Fruit fly (Drosophila melanogaster): ENCODE results near the gene RhoGAPp190.

The RhoGAPp190 gene

DNA sequence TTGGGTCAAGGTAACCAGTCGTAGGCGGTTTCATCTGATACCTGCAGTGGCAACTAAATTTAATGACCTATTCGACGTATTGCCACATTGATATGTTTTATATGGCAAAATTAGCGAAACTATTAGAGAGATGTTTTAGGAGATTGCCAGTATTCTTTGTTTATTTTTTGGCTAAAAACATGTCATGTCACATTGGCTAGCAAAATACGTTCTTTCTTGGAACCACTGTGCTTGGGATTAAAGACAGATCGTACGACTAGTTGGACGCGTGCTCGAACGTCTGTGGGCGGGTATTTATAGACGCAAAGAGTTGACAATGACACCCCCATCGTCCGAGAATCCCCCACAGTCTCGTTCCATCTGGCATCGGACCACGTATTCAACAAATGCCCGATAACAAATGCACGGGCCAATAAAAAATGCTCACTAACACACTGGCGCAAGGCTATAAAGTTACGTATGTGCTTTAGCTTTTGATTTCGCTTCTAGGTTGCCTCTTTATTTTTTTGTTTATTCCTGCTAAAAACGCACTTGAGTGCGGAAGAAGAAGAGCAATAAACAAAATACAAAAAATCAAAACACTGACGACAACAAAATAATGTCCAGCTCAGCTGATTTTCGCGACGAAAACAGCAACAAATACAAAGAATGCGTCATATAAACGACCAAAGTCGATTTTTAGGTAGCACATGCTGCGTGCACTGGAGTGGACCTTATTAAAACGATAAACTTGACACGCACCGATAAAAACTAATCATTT is 28.0 kb downstream of the RhoGAPp190 start:
- peak; percentile 97 for TF ChIP-seq kay (GFP tag; ENCODE audit: borderline replicate concordance)
- TF ChIP-seq toe (GFP tag; optimal IDR thresholded peaks at IDR 0.05) = no peak
- peak; percentile 99 for TF ChIP-seq tj (GFP tag; optimal IDR thresholded peaks at IDR 0.05)

DNA sequence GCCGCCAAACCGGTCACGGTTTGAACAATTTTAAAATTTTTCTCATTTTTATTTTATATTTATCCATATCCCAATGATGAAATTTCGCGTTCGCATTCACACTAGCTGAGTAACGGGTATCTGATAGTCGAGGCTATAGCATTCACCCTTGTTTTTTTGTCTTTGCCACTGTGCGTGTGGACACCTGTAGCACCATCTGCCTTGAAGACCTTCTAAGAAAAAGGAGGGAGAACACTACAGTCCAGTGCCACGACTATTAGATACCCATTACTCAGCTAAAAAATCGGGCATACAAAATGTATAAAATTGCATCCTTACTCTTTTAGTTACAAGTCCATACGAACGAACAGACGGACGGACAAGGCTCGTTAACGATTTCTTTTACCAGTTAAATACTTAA is 30.2 kb downstream of the RhoGAPp190 start:
- TF ChIP-seq bab1 (GFP tag; optimal IDR thresholded peaks at IDR 0.05) = no peak

DNA sequence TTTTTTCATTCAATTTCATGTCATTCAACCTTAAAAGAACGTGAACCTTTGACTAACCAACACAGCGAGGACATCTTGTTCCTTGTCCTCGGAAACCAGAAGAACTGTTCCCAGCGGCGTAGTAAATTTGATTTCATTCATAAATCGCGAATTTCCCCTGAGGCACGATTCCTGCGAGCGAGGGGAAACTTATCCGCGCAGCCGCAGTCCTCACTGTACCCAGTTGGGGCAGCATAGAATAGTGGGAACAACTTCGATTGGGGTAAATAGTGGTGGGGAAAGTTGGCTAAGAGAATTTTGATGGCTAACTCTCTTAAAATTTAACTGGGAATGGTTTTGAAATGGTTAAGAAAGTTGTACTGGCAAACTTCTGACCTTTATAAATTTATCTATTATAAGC is 40.9 kb downstream of the RhoGAPp190 start:
- TF ChIP-seq pad (GFP tag; optimal IDR thresholded peaks at IDR 0.05) (peak; percentile 92), Mnt (GFP tag; optimal IDR thresholded peaks at IDR 0.05) (no peak)

DNA sequence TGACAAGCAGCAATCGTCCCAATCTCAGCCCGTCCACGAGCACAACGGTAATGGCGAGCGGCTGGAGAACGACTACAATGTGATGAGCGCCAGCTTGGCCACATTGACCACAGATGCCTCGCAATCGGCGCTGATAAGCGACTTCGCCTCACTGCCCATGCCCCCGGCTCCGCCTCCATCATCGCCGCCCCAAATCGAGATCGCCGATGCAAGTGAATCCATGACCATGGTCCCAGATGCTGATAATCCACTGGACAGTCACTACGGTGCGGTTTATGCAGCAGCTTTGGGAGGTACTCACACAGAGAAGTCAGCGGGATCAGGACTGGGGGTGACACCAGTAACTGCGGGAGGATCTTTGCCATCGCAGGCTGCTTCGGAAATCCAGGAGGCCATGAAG is 49.9 kb downstream of the RhoGAPp190 start:
- no peak for TF ChIP-seq cnc (optimal IDR thresholded peaks at IDR 0.05)
- TF ChIP-seq Clk (GFP tag; optimal IDR thresholded peaks at IDR 0.05) = no peak
- no peak for TF ChIP-seq bab1 (GFP tag; optimal IDR thresholded peaks at IDR 0.05)
- TF ChIP-seq CG7101 (tag; optimal IDR thresholded peaks at IDR 0.05) = no peak
- TF ChIP-seq Hr96 (GFP tag; optimal IDR thresholded peaks at IDR 0.05) = no peak
- TF ChIP-seq toe (GFP tag; optimal IDR thresholded peaks at IDR 0.05) = no peak
- no peak for TF ChIP-seq CG7045 (GFP tag; optimal IDR thresholded peaks at IDR 0.05)

DNA sequence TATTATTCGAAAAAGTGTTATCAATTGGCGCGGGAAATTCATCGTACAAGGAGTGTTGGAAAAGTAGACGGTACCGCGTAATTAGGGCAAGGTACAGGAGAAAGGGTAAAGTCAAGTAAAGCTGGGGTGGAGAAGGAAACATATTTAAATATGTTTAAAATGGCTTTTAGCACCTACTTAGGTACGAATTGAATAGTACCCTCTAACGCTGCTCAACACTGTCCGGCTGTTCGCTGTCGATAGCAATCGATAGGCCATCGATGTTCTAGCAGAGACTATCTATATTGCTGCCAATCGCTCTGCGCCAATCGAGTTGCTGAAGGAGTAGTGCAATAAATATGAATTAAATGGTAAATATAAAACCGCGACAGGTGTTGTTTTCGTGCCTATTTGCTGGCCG is 53.0 kb downstream of the RhoGAPp190 start, which contains the start of gene X11L:
TSS of gene X11L (plus strand) at position 279 of the 400 bp plus-strand sequence.
- TF ChIP-seq bab1 (GFP tag; optimal IDR thresholded peaks at IDR 0.05) (peak; percentile 73), CG1620 (GFP tag; optimal IDR thresholded peaks at IDR 0.05) (peak; percentile 86), CG7045 (GFP tag; optimal IDR thresholded peaks at IDR 0.05) (peak; percentile 41), CG33017 (tag; optimal IDR thresholded peaks at IDR 0.05) (peak; percentile 19), CG12768 (GFP tag; optimal IDR thresholded peaks at IDR 0.05) (peak; percentile 60), CG5204 (GFP tag; optimal IDR thresholded peaks at IDR 0.05) (peak; percentile 65), pad (GFP tag; optimal IDR thresholded peaks at IDR 0.05) (peak; percentile 67), tj (GFP tag; optimal IDR thresholded peaks at IDR 0.05) (peak; percentile 40), CG11617 (GFP tag; optimal IDR thresholded peaks at IDR 0.05) (peak; percentile 62), ovo (GFP tag; optimal IDR thresholded peaks at IDR 0.05) (peak; percentile 36), Mnt (GFP tag; optimal IDR thresholded peaks at IDR 0.05) (peak; percentile 80), kay (GFP tag; ENCODE audit: borderline replicate concordance) (no peak), cnc (optimal IDR thresholded peaks at IDR 0.05) (no peak), Hr96 (GFP tag; optimal IDR thresholded peaks at IDR 0.05) (no peak), Crg-1 (GFP tag; optimal IDR thresholded peaks at IDR 0.05) (peak; percentile 87), CG14711 (tag; optimal IDR thresholded peaks at IDR 0.05) (peak; percentile 61), toe (GFP tag; optimal IDR thresholded peaks at IDR 0.05) (peak; percentile 66), cic (GFP tag; optimal IDR thresholded peaks at IDR 0.05) (peak; percentile 1), Clk (GFP tag; optimal IDR thresholded peaks at IDR 0.05) (no peak), CG7101 (tag; optimal IDR thresholded peaks at IDR 0.05) (peak; percentile 77)

DNA sequence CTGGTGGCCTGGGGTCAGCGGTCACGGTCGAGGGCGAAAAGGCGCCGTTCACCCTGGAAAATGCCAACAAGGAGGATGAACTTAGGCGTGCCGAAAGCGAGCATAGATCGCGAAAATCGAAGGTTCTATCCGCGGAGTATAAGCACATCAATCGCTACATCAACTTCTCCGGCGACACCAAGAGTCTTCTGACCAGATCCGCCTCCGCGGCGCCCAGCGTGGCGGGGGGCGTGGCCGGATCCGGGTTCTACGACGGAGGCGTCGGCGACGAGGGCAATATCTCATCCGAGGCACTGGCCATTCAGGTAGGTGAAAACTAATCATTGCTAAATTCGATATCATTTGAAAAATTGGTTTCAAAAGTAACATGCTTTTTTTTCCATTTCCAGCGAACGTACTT is 54.7 kb downstream of the RhoGAPp190 start:
- TF ChIP-seq Mnt (GFP tag; optimal IDR thresholded peaks at IDR 0.05) (no peak), Hr96 (GFP tag; optimal IDR thresholded peaks at IDR 0.05) (no peak), kay (GFP tag; ENCODE audit: borderline replicate concordance) (no peak), ovo (GFP tag; optimal IDR thresholded peaks at IDR 0.05) (no peak), pad (GFP tag; optimal IDR thresholded peaks at IDR 0.05) (no peak), CG1620 (GFP tag; optimal IDR thresholded peaks at IDR 0.05) (no peak), CG12768 (GFP tag; optimal IDR thresholded peaks at IDR 0.05) (no peak), CG7045 (GFP tag; optimal IDR thresholded peaks at IDR 0.05) (no peak), CG7101 (tag; optimal IDR thresholded peaks at IDR 0.05) (no peak), bab1 (GFP tag; optimal IDR thresholded peaks at IDR 0.05) (no peak), toe (GFP tag; optimal IDR thresholded peaks at IDR 0.05) (no peak), CG33017 (tag; optimal IDR thresholded peaks at IDR 0.05) (no peak), CG5204 (GFP tag; optimal IDR thresholded peaks at IDR 0.05) (no peak), cic (GFP tag; optimal IDR thresholded peaks at IDR 0.05) (no peak), CG14711 (tag; optimal IDR thresholded peaks at IDR 0.05) (no peak), Crg-1 (GFP tag; optimal IDR thresholded peaks at IDR 0.05) (no peak)

DNA sequence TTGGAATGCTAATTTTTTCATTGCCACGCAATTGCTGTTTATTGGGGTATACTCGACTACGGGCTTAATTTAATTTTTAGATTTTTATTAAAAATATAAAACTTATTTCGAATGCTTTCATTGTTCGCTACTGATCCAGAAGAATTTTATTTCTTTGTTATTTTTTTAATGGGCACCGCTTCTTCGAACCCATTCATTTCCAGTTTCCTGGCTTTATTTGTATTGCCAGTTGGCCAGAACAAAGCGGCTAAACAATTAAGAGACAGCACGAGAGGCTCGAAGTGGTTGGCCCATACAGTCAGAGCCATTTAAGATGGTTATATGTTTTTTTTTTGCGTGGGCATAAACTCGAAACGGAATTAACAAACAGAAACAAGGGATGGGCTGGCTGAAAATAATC is 56.5 kb downstream of the RhoGAPp190 start:
- TF ChIP-seq CG14711 (tag; optimal IDR thresholded peaks at IDR 0.05) (peak; percentile 33), bab1 (GFP tag; optimal IDR thresholded peaks at IDR 0.05) (peak; percentile 38), CG12768 (GFP tag; optimal IDR thresholded peaks at IDR 0.05) (no peak), kay (GFP tag; ENCODE audit: borderline replicate concordance) (peak; percentile 30)

DNA sequence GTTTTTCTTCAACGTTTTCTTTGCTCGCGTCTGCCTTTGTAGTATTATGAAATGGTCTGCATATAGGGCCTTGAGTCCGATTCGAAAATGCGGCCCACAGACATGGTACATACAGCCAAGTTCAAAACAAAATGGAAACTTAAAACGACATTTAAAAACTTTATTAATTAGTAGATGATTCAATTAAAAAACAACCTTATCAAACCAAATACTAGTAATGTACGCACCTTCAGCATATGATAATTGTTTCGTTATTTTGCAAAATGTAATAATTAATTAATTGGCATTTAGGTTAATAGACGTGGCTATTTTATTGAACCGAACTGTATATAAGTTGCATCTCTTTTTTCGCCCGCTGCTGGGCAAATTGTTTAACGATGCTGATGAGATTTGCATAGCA is 57.6 kb downstream of the RhoGAPp190 start:
- TF ChIP-seq cic (GFP tag; optimal IDR thresholded peaks at IDR 0.05) (no peak), Mnt (GFP tag; optimal IDR thresholded peaks at IDR 0.05) (no peak), CG14711 (tag; optimal IDR thresholded peaks at IDR 0.05) (no peak), toe (GFP tag; optimal IDR thresholded peaks at IDR 0.05) (no peak), ovo (GFP tag; optimal IDR thresholded peaks at IDR 0.05) (no peak), cnc (optimal IDR thresholded peaks at IDR 0.05) (no peak), kay (GFP tag; ENCODE audit: borderline replicate concordance) (no peak), CG11617 (GFP tag; optimal IDR thresholded peaks at IDR 0.05) (no peak), CG33017 (tag; optimal IDR thresholded peaks at IDR 0.05) (no peak), CG1620 (GFP tag; optimal IDR thresholded peaks at IDR 0.05) (no peak), tj (GFP tag; optimal IDR thresholded peaks at IDR 0.05) (no peak), CG12768 (GFP tag; optimal IDR thresholded peaks at IDR 0.05) (no peak), Hr96 (GFP tag; optimal IDR thresholded peaks at IDR 0.05) (no peak), Clk (GFP tag; optimal IDR thresholded peaks at IDR 0.05) (no peak), CG7101 (tag; optimal IDR thresholded peaks at IDR 0.05) (no peak), CG7045 (GFP tag; optimal IDR thresholded peaks at IDR 0.05) (no peak)
